Comparison of ENCODE assay signal across 1 fruit fly cellular context in the genomic region with DNA sequence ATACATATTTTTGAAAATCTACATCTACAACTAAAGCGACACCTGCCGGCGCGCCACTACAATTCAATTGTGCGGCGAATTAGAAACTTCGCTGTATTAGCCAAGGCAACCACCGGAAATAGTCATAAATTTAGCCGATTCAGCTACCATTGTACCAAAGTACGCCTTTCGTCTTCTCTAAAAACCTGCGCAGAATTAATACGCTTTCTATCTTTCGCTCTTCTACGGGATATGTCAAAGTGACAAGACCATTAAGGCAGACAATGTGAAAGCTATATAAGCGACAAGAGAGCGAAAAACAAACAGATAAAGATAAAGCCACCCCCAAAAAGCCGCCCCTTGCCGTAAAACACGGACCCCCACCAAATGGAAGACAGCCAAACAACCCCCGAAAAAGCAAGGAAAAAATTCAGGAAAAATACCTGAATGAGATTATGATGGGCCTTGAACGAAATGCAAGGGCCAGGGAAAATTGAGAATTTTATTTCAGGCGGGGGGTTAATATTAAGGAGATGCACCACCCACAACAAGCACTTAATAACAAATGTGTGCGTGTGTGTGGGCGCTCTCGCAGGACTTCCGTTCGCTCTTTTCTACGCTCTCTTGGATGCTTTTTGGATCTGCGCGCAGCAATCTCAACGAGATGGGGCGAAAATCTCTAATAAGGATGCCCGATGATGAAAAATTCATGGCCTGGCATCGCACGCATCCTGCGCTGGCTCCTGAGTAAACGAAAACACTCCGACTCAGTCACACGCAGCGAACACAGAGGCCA.
A peak's percentile ranks its signal among the peaks of the same experiment; 100 is the strongest.
TF ChIP-seq lines count a peak whose summit lies in the region.

A gene (plus strand): TSS at position 725 of the 775 bp plus-strand sequence.

TF ChIP-seq in whole organism, embryonic, 481 proteins besides CTCF, POLR2A, EP300 and RAD21 (continued from another document and continues in another):
- TF ChIP-seq CG17361 (GFP tag; IDR thresholded peaks at IDR 0.05; lab: Robert Waterston, UW) (peak; percentile 85), zen2 (GFP tag; IDR thresholded peaks at IDR 0.05; lab: Robert Waterston, UW; ENCODE audit: partially characterized antibody) (no peak), CG6791 (GFP tag; IDR thresholded peaks at IDR 0.05; lab: Robert Waterston, UW; ENCODE audit: partially characterized antibody) (no peak), gem (tag; optimal IDR thresholded peaks at IDR 0.05; lab: Kevin White, UChicago) (peak; percentile 71), Opbp (GFP tag; IDR thresholded peaks at IDR 0.05; lab: Robert Waterston, UW; ENCODE audit: partially characterized antibody) (peak; percentile 49; the same call in 2 of the 3 replicates), CG11247 (GFP tag; IDR thresholded peaks at IDR 0.05; lab: Robert Waterston, UW) (peak; percentile 87), CG3163 (GFP tag; optimal IDR thresholded peaks at IDR 0.05; lab: Kevin White, UChicago) (peak; percentile 71), CG34422 (GFP tag; IDR thresholded peaks at IDR 0.05; lab: Robert Waterston, UW) (peak; percentile 84), CG11504 (tag; optimal IDR thresholded peaks at IDR 0.05; lab: Kevin White, UChicago) (peak; percentile 76), CG31224 (GFP tag; IDR thresholded peaks at IDR 0.05; lab: Robert Waterston, UW) (peak; percentile 76), sug (tag; optimal IDR thresholded peaks at IDR 0.05; lab: Kevin White, UChicago) (peak; percentile 75), chinmo (GFP tag; IDR thresholded peaks at IDR 0.05; lab: Robert Waterston, UW; ENCODE audit: partially characterized antibody) (no peak), CG8944 (GFP tag; optimal IDR thresholded peaks at IDR 0.05; lab: Kevin White, UChicago) (peak; percentile 52), pfk (GFP tag; optimal IDR thresholded peaks at IDR 0.05; lab: Kevin White, UChicago) (peak; percentile 77), fd3F (GFP tag; optimal IDR thresholded peaks at IDR 0.05; lab: Kevin White, UChicago) (peak; percentile 81), gsb (GFP tag; IDR thresholded peaks at IDR 0.05; lab: Robert Waterston, UW) (peak; percentile 77), sd (tag; optimal IDR thresholded peaks at IDR 0.05; lab: Kevin White, UChicago) (no peak), zfh2 (GFP tag; optimal IDR thresholded peaks at IDR 0.05; lab: Kevin White, UChicago) (peak; percentile 57), nerfin-2 (GFP tag; IDR thresholded peaks at IDR 0.05; lab: Robert Waterston, UW; ENCODE audit: partially characterized antibody) (no peak), CG15269 (tag; optimal IDR thresholded peaks at IDR 0.05; lab: Kevin White, UChicago) (peak; percentile 82), sqz (GFP tag; optimal IDR thresholded peaks at IDR 0.05; lab: Kevin White, UChicago) (peak; percentile 85), CG12104 (GFP tag; optimal IDR thresholded peaks at IDR 0.05; lab: Kevin White, UChicago) (peak; percentile 64), CG10654 (GFP tag; optimal IDR thresholded peaks at IDR 0.05; lab: Kevin White, UChicago) (peak; percentile 87), chif (GFP tag; optimal IDR thresholded peaks at IDR 0.05; lab: Kevin White, UChicago) (peak; percentile 69 to 77), dati (GFP tag; IDR thresholded peaks at IDR 0.05; lab: Robert Waterston, UW) (peak; percentile 85), hb (GFP tag; IDR thresholded peaks at IDR 0.05; lab: Robert Waterston, UW; ENCODE audit: partially characterized antibody) (no peak), Kr (GFP tag; optimal IDR thresholded peaks at IDR 0.05; lab: Kevin White, UChicago) (peak; percentile 69), CG9797 (GFP tag; optimal IDR thresholded peaks at IDR 0.05; lab: Kevin White, UChicago) (peak; percentile 43), CG11456 (GFP tag; IDR thresholded peaks at IDR 0.05; lab: Robert Waterston, UW) (peak; percentile 95), pho (GFP tag; optimal IDR thresholded peaks at IDR 0.05; lab: Kevin White, UChicago) (peak; percentile 79), CoRest (tag; optimal IDR thresholded peaks at IDR 0.05; lab: Kevin White, UChicago) (peak; percentile 80), vfl (GFP tag; optimal IDR thresholded peaks at IDR 0.05; lab: Kevin White, UChicago) (peak; percentile 18), CG7271 (tag; optimal IDR thresholded peaks at IDR 0.05; lab: Kevin White, UChicago) (peak; percentile 94), Vsx1 (GFP tag; optimal IDR thresholded peaks at IDR 0.05; lab: Kevin White, UChicago) (peak; percentile 93), CG12299 (tag; optimal IDR thresholded peaks at IDR 0.05; lab: Kevin White, UChicago) (peak; percentile 79), CG11696 (GFP tag; IDR thresholded peaks at IDR 0.05; lab: Robert Waterston, UW) (peak; percentile 74), CG6689 (GFP tag; IDR thresholded peaks at IDR 0.05; lab: Robert Waterston, UW) (peak; percentile 80), seq (GFP tag; IDR thresholded peaks at IDR 0.05; lab: Robert Waterston, UW) (peak; percentile 83), ci (GFP tag; IDR thresholded peaks at IDR 0.05; lab: Robert Waterston, UW) (peak; percentile 98), ERR (GFP tag; optimal IDR thresholded peaks at IDR 0.05; lab: Kevin White, UChicago) (peak; percentile 9), stwl (tag; optimal IDR thresholded peaks at IDR 0.05; lab: Kevin White, UChicago) (peak; percentile 97), maf-S (GFP tag; optimal IDR thresholded peaks at IDR 0.05; lab: Kevin White, UChicago) (peak; percentile 43), lilli (GFP tag; optimal IDR thresholded peaks at IDR 0.05; lab: Kevin White, UChicago) (peak; percentile 29), CG14965 (GFP tag; optimal IDR thresholded peaks at IDR 0.05; lab: Kevin White, UChicago; ENCODE audit: borderline replicate concordance) (peak; percentile 18), klu (GFP tag; IDR thresholded peaks at IDR 0.05; lab: Robert Waterston, UW) (peak; percentile 61), Lim3 (GFP tag; IDR thresholded peaks at IDR 0.05; lab: Robert Waterston, UW) (peak; percentile 67), CG12155 (GFP tag; optimal IDR thresholded peaks at IDR 0.05; lab: Kevin White, UChicago) (peak; percentile 51), dan (GFP tag; IDR thresholded peaks at IDR 0.05; lab: Robert Waterston, UW) (no peak), CG12219 (GFP tag; optimal IDR thresholded peaks at IDR 0.05; lab: Kevin White, UChicago) (peak; percentile 90), CG6683 (GFP tag; optimal IDR thresholded peaks at IDR 0.05; lab: Kevin White, UChicago) (peak; percentile 90), CG9727 (GFP tag; optimal IDR thresholded peaks at IDR 0.05; lab: Kevin White, UChicago) (peak; percentile 84), CG14050 (GFP tag; IDR thresholded peaks at IDR 0.05; lab: Robert Waterston, UW) (peak; percentile 84), br (optimal IDR thresholded peaks at IDR 0.05; lab: Kevin White, UChicago) (no peak), NK7.1 (GFP tag; optimal IDR thresholded peaks at IDR 0.05; lab: Kevin White, UChicago) (peak; percentile 85), nerfin-1 (tag; optimal IDR thresholded peaks at IDR 0.05; lab: Kevin White, UChicago) (peak; percentile 79), Adf1 (GFP tag; IDR thresholded peaks at IDR 0.05; lab: Robert Waterston, UW) (no peak; the same call in 1 of the 2 replicates), shn (GFP tag; optimal IDR thresholded peaks at IDR 0.05; lab: Kevin White, UChicago) (peak; percentile 88), CG12236 (GFP tag; optimal IDR thresholded peaks at IDR 0.05; lab: Kevin White, UChicago) (peak; percentile 68), Dll (GFP tag; IDR thresholded peaks at IDR 0.05; lab: Robert Waterston, UW; ENCODE audit: partially characterized antibody) (no peak), CG7839 (tag; optimal IDR thresholded peaks at IDR 0.05; lab: Kevin White, UChicago) (peak; percentile 87), sens (GFP tag; lab: Kevin White, UChicago) (peak; percentile 95), NC2α (GFP tag; optimal IDR thresholded peaks at IDR 0.05; lab: Kevin White, UChicago) (peak; percentile 84), az2 (GFP tag; optimal IDR thresholded peaks at IDR 0.05; lab: Kevin White, UChicago) (peak; percentile 59), CG10431 (GFP tag; optimal IDR thresholded peaks at IDR 0.05; lab: Kevin White, UChicago) (peak; percentile 91), mld (GFP tag; IDR thresholded peaks at IDR 0.05; lab: Robert Waterston, UW; ENCODE audit: partially characterized antibody) (no peak), NfI (GFP tag; optimal IDR thresholded peaks at IDR 0.05; lab: Kevin White, UChicago) (peak; percentile 98), CG4424 (GFP tag; optimal IDR thresholded peaks at IDR 0.05; lab: Kevin White, UChicago) (peak; percentile 85), z (GFP tag; IDR thresholded peaks at IDR 0.05; lab: Robert Waterston, UW) (peak; percentile 69; the same call in 2 of the 3 replicates), CG2678 (tag; optimal IDR thresholded peaks at IDR 0.05; lab: Kevin White, UChicago) (peak; percentile 72), wdn (GFP tag; IDR thresholded peaks at IDR 0.05; lab: Robert Waterston, UW) (peak; percentile 79), sima (GFP tag; optimal IDR thresholded peaks at IDR 0.05; lab: Kevin White, UChicago) (peak; percentile 85), ash1 (GFP tag; optimal IDR thresholded peaks at IDR 0.05; lab: Kevin White, UChicago) (peak; percentile 87), en (GFP tag; optimal IDR thresholded peaks at IDR 0.05; lab: Kevin White, UChicago) (peak; percentile 66), Hand (GFP tag; optimal IDR thresholded peaks at IDR 0.05; lab: Kevin White, UChicago) (peak; percentile 77), CG8478 (optimal IDR thresholded peaks at IDR 0.05; lab: Kevin White, UChicago) (no peak), Gsc (GFP tag; IDR thresholded peaks at IDR 0.05; lab: Robert Waterston, UW) (no peak), ken (GFP tag; IDR thresholded peaks at IDR 0.05; lab: Robert Waterston, UW) (peak; percentile 91), CG1603 (tag; optimal IDR thresholded peaks at IDR 0.05; lab: Kevin White, UChicago) (peak; percentile 93), NFAT (GFP tag; IDR thresholded peaks at IDR 0.05; lab: Robert Waterston, UW) (peak; percentile 88), toy (GFP tag; IDR thresholded peaks at IDR 0.05; lab: Robert Waterston, UW) (peak; percentile 81), ems (GFP tag; optimal IDR thresholded peaks at IDR 0.05; lab: Kevin White, UChicago) (peak; percentile 60), eve (GFP tag; optimal IDR thresholded peaks at IDR 0.05; lab: Kevin White, UChicago) (peak in 1 of 2 experiments; percentile 11), CG42726 (GFP tag; IDR thresholded peaks at IDR 0.05; lab: Robert Waterston, UW; ENCODE audit: partially characterized antibody) (no peak), CG13287 (GFP tag; IDR thresholded peaks at IDR 0.05; lab: Robert Waterston, UW; ENCODE audit: partially characterized antibody) (peak; percentile 30; the same call in 1 of the 2 replicates), CG7987 (GFP tag; optimal IDR thresholded peaks at IDR 0.05; lab: Kevin White, UChicago) (peak; percentile 97), Rfx (GFP tag; IDR thresholded peaks at IDR 0.05; lab: Robert Waterston, UW) (peak; percentile 94), hth (optimal IDR thresholded peaks at IDR 0.05; lab: Kevin White, UChicago) (no peak), Atf6 (GFP tag; IDR thresholded peaks at IDR 0.05; lab: Robert Waterston, UW) (peak; percentile 82), schlank (tag; optimal IDR thresholded peaks at IDR 0.05; lab: Kevin White, UChicago) (peak; percentile 91), grau (tag; optimal IDR thresholded peaks at IDR 0.05; lab: Kevin White, UChicago) (peak; percentile 76), CG32772 (GFP tag; IDR thresholded peaks at IDR 0.05; lab: Robert Waterston, UW) (peak; percentile 76), CG6272 (GFP tag; IDR thresholded peaks at IDR 0.05; lab: Robert Waterston, UW) (peak; percentile 69), D (optimal IDR thresholded peaks at IDR 0.05; lab: Kevin White, UChicago) (no peak), D (GFP tag; optimal IDR thresholded peaks at IDR 0.05; lab: Kevin White, UChicago) (peak; percentile 87), Asciz (GFP tag; optimal IDR thresholded peaks at IDR 0.05; lab: Kevin White, UChicago) (peak; percentile 88), CG10979 (tag; optimal IDR thresholded peaks at IDR 0.05; lab: Kevin White, UChicago) (peak; percentile 80), CG3847 (GFP tag; IDR thresholded peaks at IDR 0.05; lab: Robert Waterston, UW) (peak; percentile 81), dm (GFP tag; optimal IDR thresholded peaks at IDR 0.05; lab: Kevin White, UChicago) (peak; percentile 69), Lhr (GFP tag; optimal IDR thresholded peaks at IDR 0.05; lab: Kevin White, UChicago) (peak; percentile 87), p53 (GFP tag; optimal IDR thresholded peaks at IDR 0.05; lab: Kevin White, UChicago) (peak; percentile 47), CG2889 (GFP tag; IDR thresholded peaks at IDR 0.05; lab: Robert Waterston, UW) (no peak), BEAF-32 (GFP tag; optimal IDR thresholded peaks at IDR 0.05; lab: Kevin White, UChicago) (peak; percentile 7), CG1832 (GFP tag; optimal IDR thresholded peaks at IDR 0.05; lab: Kevin White, UChicago) (no peak), tna (GFP tag; IDR thresholded peaks at IDR 0.05; lab: Robert Waterston, UW; ENCODE audit: partially characterized antibody) (no peak), CG14710 (tag; optimal IDR thresholded peaks at IDR 0.05; lab: Kevin White, UChicago) (peak; percentile 84), TFAM (GFP tag; optimal IDR thresholded peaks at IDR 0.05; lab: Kevin White, UChicago) (peak; percentile 57), Xrp1 (GFP tag; IDR thresholded peaks at IDR 0.05; lab: Robert Waterston, UW) (peak; percentile 60), Poxn (GFP tag; IDR thresholded peaks at IDR 0.05; lab: Robert Waterston, UW) (0 out of 2 replicates have a peak, but pooled peaks have one; percentile 32), Hey (tag; optimal IDR thresholded peaks at IDR 0.05; lab: Kevin White, UChicago) (peak; percentile 79), phol (tag; optimal IDR thresholded peaks at IDR 0.05; lab: Kevin White, UChicago) (peak; percentile 87), CG7372 (GFP tag; IDR thresholded peaks at IDR 0.05; lab: Robert Waterston, UW) (peak; percentile 69; the same call in 1 of the 2 replicates), CG13624 (GFP tag; optimal IDR thresholded peaks at IDR 0.05; lab: Kevin White, UChicago) (peak; percentile 81), Dip2 (GFP tag; IDR thresholded peaks at IDR 0.05; lab: Robert Waterston, UW) (no peak), her (GFP tag; optimal IDR thresholded peaks at IDR 0.05; lab: Kevin White, UChicago) (peak; percentile 79), nau (GFP tag; optimal IDR thresholded peaks at IDR 0.05; lab: Kevin White, UChicago) (peak; percentile 89), CG4282 (GFP tag; optimal IDR thresholded peaks at IDR 0.05; lab: Kevin White, UChicago) (no peak), tx (GFP tag; optimal IDR thresholded peaks at IDR 0.05; lab: Kevin White, UChicago) (peak; percentile 53), psq (GFP tag; optimal IDR thresholded peaks at IDR 0.05; lab: Kevin White, UChicago) (peak; percentile 81), Fer1 (GFP tag; optimal IDR thresholded peaks at IDR 0.05; lab: Kevin White, UChicago) (peak; percentile 95), eyg (GFP tag; optimal IDR thresholded peaks at IDR 0.05; lab: Kevin White, UChicago) (peak; percentile 85)
